Fruit fly (Drosophila melanogaster) S2 (cell line): ENCODE data around the gene Pgant35A.

Experiments
- CG8478 ChIP-seq: fragments of >200 bp; optimal IDR thresholded peaks from 2 replicates; lab custom pipeline; 2018
- CTCF ChIP-seq, 2 experiments: fragments of >200 bp; optimal IDR thresholded peaks; 2 replicates each; lab custom pipeline; 2018

dm6 chr2L:14319005-14319404, 40.0 kb upstream of the Pgant35A start:
- no peak for TF ChIP-seq CG8478 (lab: Kevin White, UChicago)
- no peak for TF ChIP-seq CTCF (optimal IDR thresholded peaks at IDR 0.05; lab: Kevin White, UChicago)
